Fruit fly (Drosophila melanogaster): ENCODE data around the gene CG15765.

Gene CG15765

DNA sequence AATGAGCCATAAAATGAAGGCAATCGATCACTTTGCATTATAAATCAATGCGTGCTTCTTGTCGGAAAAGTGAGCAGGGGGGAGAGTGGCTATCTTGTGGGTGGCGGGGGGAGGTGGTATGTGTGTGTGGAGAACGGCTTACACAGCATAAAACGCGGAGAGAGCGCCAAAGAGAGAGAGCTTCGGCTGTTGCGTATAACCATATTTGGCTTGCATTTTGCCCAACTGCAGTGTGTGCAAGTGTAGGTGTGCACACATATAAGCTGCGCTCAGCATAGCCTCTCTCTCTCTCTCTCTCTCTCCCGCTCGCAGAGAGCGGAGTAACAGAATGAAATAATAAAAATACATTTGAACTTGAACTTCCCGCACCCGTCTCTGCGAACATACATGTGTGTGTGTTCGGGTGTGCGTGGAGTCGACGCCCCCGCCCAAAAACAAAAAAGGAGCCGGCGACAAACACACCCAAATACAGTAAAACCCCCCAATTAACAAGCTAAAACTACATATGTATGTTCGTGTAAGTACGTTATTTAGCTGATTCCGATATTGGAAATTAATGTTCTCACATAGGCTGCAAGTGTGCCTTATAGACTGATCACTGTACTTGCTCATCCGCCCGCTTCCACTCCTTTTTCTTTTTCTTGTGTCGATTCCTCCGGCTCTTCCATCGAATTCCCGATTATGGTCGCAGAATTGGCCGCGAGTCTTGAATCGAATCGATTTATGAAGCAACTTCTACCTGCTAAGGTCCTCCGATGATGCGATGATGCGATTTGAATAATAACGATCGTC lies 68.6 kb downstream of the CG15765 start (continued):
- TF ChIP-seq CG6765 (GFP tag; optimal IDR thresholded peaks at IDR 0.05) (no peak), dysf (GFP tag; IDR thresholded peaks at IDR 0.05) (peak; percentile 43; the same call in 1 of the 3 replicates), CG13894 (tag; optimal IDR thresholded peaks at IDR 0.05) (no peak), nau (GFP tag; optimal IDR thresholded peaks at IDR 0.05) (no peak), pita (GFP tag; optimal IDR thresholded peaks at IDR 0.05) (no peak), CG10462 (GFP tag; optimal IDR thresholded peaks at IDR 0.05) (no peak), cas (GFP tag; IDR thresholded peaks at IDR 0.05) (no peak), CG33557 (GFP tag; optimal IDR thresholded peaks at IDR 0.05) (peak; percentile 25), fd102C (GFP tag; optimal IDR thresholded peaks at IDR 0.05) (no peak), p53 (GFP tag; optimal IDR thresholded peaks at IDR 0.05) (no peak), CG4820 (GFP tag; optimal IDR thresholded peaks at IDR 0.05) (no peak), CG12769 (tag; optimal IDR thresholded peaks at IDR 0.05) (no peak), oc (tag; optimal IDR thresholded peaks at IDR 0.05) (peak; percentile 57), CG9727 (GFP tag; optimal IDR thresholded peaks at IDR 0.05) (peak; percentile 14), CG34376 (GFP tag; optimal IDR thresholded peaks at IDR 0.05) (no peak), lab (GFP tag; optimal IDR thresholded peaks at IDR 0.05) (peak; percentile 55), CG6813 (GFP tag; optimal IDR thresholded peaks at IDR 0.05) (no peak), sob (GFP tag; IDR thresholded peaks at IDR 0.05) (0 out of 2 replicates have a peak, but pooled peaks have one; percentile 26), az2 (GFP tag; optimal IDR thresholded peaks at IDR 0.05) (no peak), Jarid2 (GFP tag; optimal IDR thresholded peaks at IDR 0.05) (no peak), B-H2 (GFP tag; optimal IDR thresholded peaks at IDR 0.05) (no peak), CG17359 (tag; optimal IDR thresholded peaks at IDR 0.05) (no peak), sim (GFP tag; IDR thresholded peaks at IDR 0.05) (no peak), twi (tag; optimal IDR thresholded peaks at IDR 0.05) (no peak), ttk (GFP tag; IDR thresholded peaks at IDR 0.05) (0 out of 2 replicates have a peak, but pooled peaks have one; percentile 31), Ptx1 (GFP tag; IDR thresholded peaks at IDR 0.05) (peak; percentile 17; the same call in 1 of the 2 replicates), CG11504 (tag; optimal IDR thresholded peaks at IDR 0.05) (peak; percentile 22), Antp (GFP tag; optimal IDR thresholded peaks at IDR 0.05) (peak; percentile 35), chm (GFP tag; IDR thresholded peaks at IDR 0.05) (peak; percentile 38; the same call in 1 of the 2 replicates), trh (GFP tag; optimal IDR thresholded peaks at IDR 0.05) (no peak), pfk (GFP tag; optimal IDR thresholded peaks at IDR 0.05) (no peak), CG6689 (GFP tag; IDR thresholded peaks at IDR 0.05) (no peak), crol (GFP tag; IDR thresholded peaks at IDR 0.05) (peak; percentile 97), trem (tag; optimal IDR thresholded peaks at IDR 0.05) (no peak), lola (GFP tag; optimal IDR thresholded peaks at IDR 0.05) (peak in 1 of 3 experiments; percentile 30), CG15696 (tag; optimal IDR thresholded peaks at IDR 0.05) (no peak), CG11247 (GFP tag; IDR thresholded peaks at IDR 0.05) (0 out of 2 replicates have a peak, but pooled peaks have one; percentile 25), fd64A (GFP tag; optimal IDR thresholded peaks at IDR 0.05) (no peak), cg (GFP tag; optimal IDR thresholded peaks at IDR 0.05) (peak; percentile 89), cwo (GFP tag; optimal IDR thresholded peaks at IDR 0.05) (no peak), Fer2 (tag; optimal IDR thresholded peaks at IDR 0.05) (no peak), Ravus (GFP tag; IDR thresholded peaks at IDR 0.05) (no peak), CG1603 (tag; optimal IDR thresholded peaks at IDR 0.05) (peak; percentile 27), slp2 (GFP tag; optimal IDR thresholded peaks at IDR 0.05) (no peak), phol (tag; optimal IDR thresholded peaks at IDR 0.05) (peak; percentile 8), CG9609 (GFP tag; optimal IDR thresholded peaks at IDR 0.05) (no peak), CoRest (tag; optimal IDR thresholded peaks at IDR 0.05) (no peak), NfI (GFP tag; optimal IDR thresholded peaks at IDR 0.05) (no peak), CTCF (GFP tag; optimal IDR thresholded peaks at IDR 0.05) (no peak)
